Fruit fly (Drosophila melanogaster): ENCODE measurements around the gene bark.

DNA sequence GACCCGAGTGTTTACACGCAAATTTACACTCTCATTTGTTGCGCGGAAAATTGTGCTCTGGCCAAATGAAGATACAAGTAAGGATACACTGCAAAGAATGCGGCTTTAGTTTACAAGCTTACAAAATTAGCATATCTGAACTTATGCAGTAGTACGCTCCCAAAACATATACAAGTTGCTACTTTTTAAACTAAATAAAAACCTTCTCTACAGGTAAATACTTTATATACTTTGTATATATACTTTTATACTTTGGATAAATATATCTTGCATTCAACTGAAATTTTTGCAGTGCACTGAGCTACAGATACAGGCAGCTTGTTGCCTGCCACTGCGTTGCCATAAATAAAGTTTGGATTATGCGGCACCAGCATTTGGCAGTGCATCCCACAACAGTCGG is 60.9 kb downstream of the bark start:
- TF ChIP-seq sage (GFP tag; optimal IDR thresholded peaks at IDR 0.05) (no peak), dmrt93B (GFP tag; optimal IDR thresholded peaks at IDR 0.05) (no peak), h (GFP tag; optimal IDR thresholded peaks at IDR 0.05) (no peak), lola (GFP tag; optimal IDR thresholded peaks at IDR 0.05) (no peak), Myc (optimal IDR thresholded peaks at IDR 0.05) (no peak), rgr (GFP tag; optimal IDR thresholded peaks at IDR 0.05) (no peak), fru (GFP tag; optimal IDR thresholded peaks at IDR 0.05) (no peak)

Data from whole organism, wandering third instar larva.